Fruit fly (Drosophila melanogaster) whole organism, embryonic: Measurements from ENCODE around the gene CG5727.

Experiments used
- CG10431 ChIP-seq: fragments of 200-800 bp; sonication (Bioruptor generic); optimal IDR thresholded peaks from 3 replicates; lab custom pipeline; 2018; ENCODE audit warnings: missing biosample characterization, mild to moderate bottlenecking, missing genetic modification characterization
- CG12155 ChIP-seq: fragments of 200-800 bp; sonication (Bioruptor generic); optimal IDR thresholded peaks from 3 replicates; lab custom pipeline; 2016; ENCODE audit warnings: missing biosample characterization, missing genetic modification characterization
- CG13775 ChIP-seq: fragments of 200-800 bp; sonication (Bioruptor generic); optimal IDR thresholded peaks from 3 replicates; lab custom pipeline; 2017; ENCODE audit warnings: missing biosample characterization, mild to moderate bottlenecking, missing genetic modification characterization
- CG15514 ChIP-seq: fragments of 200-800 bp; sonication (Bioruptor generic); optimal IDR thresholded peaks from 3 replicates; lab custom pipeline; 2017; ENCODE audit warnings: missing biosample characterization, missing genetic modification characterization, mild to moderate bottlenecking, moderate library complexity, missing genetic modification reagents
- CG1603 ChIP-seq: fragments of 200-800 bp; sonication (Bioruptor generic); optimal IDR thresholded peaks from 2 replicates; lab custom pipeline; 2019; ENCODE audit warnings: missing biosample characterization, mild to moderate bottlenecking, missing genetic modification characterization, moderate library complexity
- CG16813 ChIP-seq: fragments of 200-800 bp; sonication (Bioruptor generic); IDR thresholded peaks from 3 replicates; pipeline ENCODE4 v1.3.6; 2022; ENCODE audit warnings: missing biosample characterization, missing genetic modification characterization; ENCODE audit not compliant: partially characterized antibody
- CG17359 ChIP-seq: fragments of 200-800 bp; sonication (Bioruptor generic); optimal IDR thresholded peaks from 3 replicates; lab custom pipeline; 2018; ENCODE audit warnings: missing biosample characterization, mild to moderate bottlenecking, missing genetic modification characterization, moderate library complexity
- CG18262 ChIP-seq: fragments of 200-800 bp; optimal IDR thresholded peaks from 3 replicates; lab custom pipeline; 2019; ENCODE audit warnings: missing biosample characterization, mild to moderate bottlenecking, missing genetic modification characterization, moderate library complexity
- CG18619 ChIP-seq: fragments of 200-800 bp; sonication (Bioruptor generic); optimal IDR thresholded peaks from 3 replicates; lab custom pipeline; 2017; ENCODE audit warnings: missing biosample characterization, mild to moderate bottlenecking, missing genetic modification characterization
- CG18764 ChIP-seq: fragments of 200-800 bp; sonication (Bioruptor generic); optimal IDR thresholded peaks from 3 replicates; lab custom pipeline; 2016; ENCODE audit warnings: missing biosample characterization, missing genetic modification characterization
- CG2120 ChIP-seq: fragments of 200-800 bp; sonication (Bioruptor generic); optimal IDR thresholded peaks from 3 replicates; lab custom pipeline; 2016; ENCODE audit warnings: missing biosample characterization, missing genetic modification characterization
- CG2875 ChIP-seq: fragments of 200-800 bp; sonication (Bioruptor generic); optimal IDR thresholded peaks from 2 replicates; lab custom pipeline; 2017; ENCODE audit warnings: missing biosample characterization, mild to moderate bottlenecking, missing genetic modification characterization, missing genetic modification reagents
- CG3281 ChIP-seq: fragments of 200-800 bp; sonication (Bioruptor generic); optimal IDR thresholded peaks from 3 replicates; lab custom pipeline; 2017; ENCODE audit warnings: missing biosample characterization, mild to moderate bottlenecking, missing genetic modification characterization
- CG42726 ChIP-seq: fragments of 200-800 bp; sonication (Bioruptor generic); IDR thresholded peaks from 2 replicates; pipeline ENCODE4 v1.3.6; 2022; ENCODE audit warnings: missing biosample characterization, missing genetic modification characterization; ENCODE audit not compliant: partially characterized antibody
- CG4424 ChIP-seq: fragments of 200-800 bp; sonication (Bioruptor generic); optimal IDR thresholded peaks from 3 replicates; lab custom pipeline; 2016; ENCODE audit warnings: missing biosample characterization, missing genetic modification characterization
- CG4820 ChIP-seq: fragments of 200-800 bp; sonication (Bioruptor generic); optimal IDR thresholded peaks from 3 replicates; lab custom pipeline; 2016; ENCODE audit warnings: missing biosample characterization, missing genetic modification characterization
- CG6854 ChIP-seq: fragments of 200-800 bp; sonication (Bioruptor generic); optimal IDR thresholded peaks from 3 replicates; lab custom pipeline; 2017; ENCODE audit warnings: missing biosample characterization, mild to moderate bottlenecking, missing genetic modification characterization
- CG7786 ChIP-seq: fragments of 200-800 bp; sonication (Bioruptor generic); optimal IDR thresholded peaks from 2 replicates; lab custom pipeline; 2016; ENCODE audit warnings: missing biosample characterization, missing genetic modification characterization
- Chrac-16 ChIP-seq: fragments of 200-800 bp; sonication (Bioruptor generic); optimal IDR thresholded peaks from 3 replicates; lab custom pipeline; 2016; ENCODE audit warnings: missing biosample characterization, missing genetic modification characterization
- D19B ChIP-seq: fragments of 200-800 bp; sonication (Bioruptor generic); optimal IDR thresholded peaks from 2 replicates; lab custom pipeline; 2017; ENCODE audit warnings: missing biosample characterization, mild to moderate bottlenecking, missing genetic modification characterization
- Ets65A ChIP-seq: fragments of 200-800 bp; sonication (Bioruptor generic); peaks from one replicate; lab custom pipeline; 2016; ENCODE audit warnings: missing biosample characterization, missing genetic modification characterization
- Fer3 ChIP-seq: fragments of 200-800 bp; sonication (Bioruptor generic); optimal IDR thresholded peaks from 2 replicates; lab custom pipeline; 2018; ENCODE audit warnings: missing biosample characterization, mild to moderate bottlenecking, missing genetic modification characterization, moderate library complexity
- HLH4C ChIP-seq: fragments of 200-800 bp; sonication (Bioruptor generic); IDR thresholded peaks from 3 replicates; pipeline ENCODE4 v1.3.6; 2022; ENCODE audit warnings: missing biosample characterization, missing genetic modification characterization; ENCODE audit not compliant: partially characterized antibody
- Hsf ChIP-seq: fragments of 200-800 bp; sonication (Bioruptor generic); optimal IDR thresholded peaks from 3 replicates; lab custom pipeline; 2016; ENCODE audit warnings: missing biosample characterization, missing genetic modification characterization
- Oaz ChIP-seq: fragments of 200-800 bp; sonication (Bioruptor generic); IDR thresholded peaks from 2 replicates; pipeline ENCODE4 v1.3.6; 2022; ENCODE audit warnings: missing biosample characterization, missing genetic modification characterization
- Rfx ChIP-seq: fragments of 200-800 bp; sonication (Bioruptor generic); IDR thresholded peaks from 2 replicates; pipeline ENCODE4 v1.3.6; 2022; ENCODE audit warnings: missing biosample characterization, missing genetic modification characterization
- Scr ChIP-seq: fragments of 200-800 bp; sonication (Bioruptor generic); IDR thresholded peaks from 2 replicates; pipeline ENCODE4 v1.3.6; 2022; ENCODE audit warnings: missing biosample characterization, missing genetic modification characterization; ENCODE audit not compliant: partially characterized antibody
- Sry-δ ChIP-seq: fragments of 200-800 bp; sonication (Bioruptor generic); optimal IDR thresholded peaks from 2 replicates; lab custom pipeline; 2016; ENCODE audit warnings: missing biosample characterization, missing genetic modification characterization
- Xbp1 ChIP-seq: fragments of 200-800 bp; sonication (Bioruptor generic); optimal IDR thresholded peaks from 3 replicates; lab custom pipeline; 2016; ENCODE audit warnings: missing biosample characterization, mild to moderate bottlenecking, missing genetic modification characterization
- amos ChIP-seq: fragments of 200-800 bp; sonication (Bioruptor generic); IDR thresholded peaks from 2 replicates; pipeline ENCODE4 v1.3.6; 2022; ENCODE audit warnings: missing biosample characterization, missing genetic modification characterization; ENCODE audit not compliant: partially characterized antibody
- ase ChIP-seq: fragments of 200-800 bp; sonication (Bioruptor generic); IDR thresholded peaks from 3 replicates; pipeline ENCODE4 v1.3.6; 2022; ENCODE audit warnings: missing biosample characterization, missing genetic modification characterization
- cg ChIP-seq: fragments of 200-800 bp; sonication (Bioruptor generic); optimal IDR thresholded peaks from 3 replicates; lab custom pipeline; 2019; ENCODE audit warnings: missing biosample characterization, mild to moderate bottlenecking, missing genetic modification characterization, moderate library complexity
- crol ChIP-seq: fragments of 200-800 bp; sonication (Bioruptor generic); IDR thresholded peaks from 2 replicates; pipeline ENCODE4 v1.3.6; 2022; ENCODE audit warnings: missing biosample characterization, missing genetic modification characterization
- danr ChIP-seq: fragments of 200-800 bp; sonication (Bioruptor generic); IDR thresholded peaks from 2 replicates; pipeline ENCODE4 v1.3.6; 2022; ENCODE audit warnings: missing biosample characterization, missing genetic modification characterization
- dysf ChIP-seq: fragments of 200-800 bp; sonication (Bioruptor generic); IDR thresholded peaks from 3 replicates; pipeline ENCODE4 v1.3.6; 2022; ENCODE audit warnings: missing biosample characterization, missing genetic modification characterization
- hth ChIP-seq: fragments of >200 bp; optimal IDR thresholded peaks from 2 replicates; lab custom pipeline; 2017; ENCODE audit warnings: inconsistent platforms
- insv ChIP-seq, 2 experiments: fragments of 200-800 bp; sonication (Bioruptor generic); optimal IDR thresholded peaks; 3 replicates each; lab custom pipeline; 2016 to 2018; ENCODE audit warnings: missing biosample characterization in 2 of 2, missing genetic modification characterization in 2 of 2
- knrl ChIP-seq: fragments of 200-800 bp; sonication (Bioruptor generic); IDR thresholded peaks from 3 replicates; pipeline ENCODE4 v1.3.6; 2022; ENCODE audit warnings: missing biosample characterization, missing genetic modification characterization; ENCODE audit not compliant: partially characterized antibody
- pfk ChIP-seq: fragments of 200-800 bp; sonication (Bioruptor generic); optimal IDR thresholded peaks from 2 replicates; lab custom pipeline; 2018; ENCODE audit warnings: missing biosample characterization, mild to moderate bottlenecking, missing genetic modification characterization, moderate library complexity
- prd ChIP-seq, 3 experiments: fragments of >200 bp in 2 of 3; fragments of 200-800 bp in 1 of 3; sonication (Bioruptor generic) in 1 of 3; optimal IDR thresholded peaks in 2 of 3; IDR thresholded peaks in 1 of 3; 2 replicates in 2 of 3; 3 replicates in 1 of 3; pipeline versions ENCODE4 v1.3.6 to Lab custom; 2017 to 2022; ENCODE audit warnings: missing biosample characterization in 1 of 3, missing genetic modification characterization in 1 of 3
- ranshi ChIP-seq: fragments of 200-800 bp; sonication (Bioruptor generic); IDR thresholded peaks from 2 replicates; pipeline ENCODE4 v1.3.6; 2022; ENCODE audit warnings: missing biosample characterization, missing genetic modification characterization
- rib ChIP-seq: fragments of 200-800 bp; sonication (Bioruptor generic); IDR thresholded peaks from 2 replicates; pipeline ENCODE4 v1.3.6; 2022; ENCODE audit warnings: missing biosample characterization, missing genetic modification characterization
- row ChIP-seq: fragments of 200-800 bp; sonication (Bioruptor generic); IDR thresholded peaks from 3 replicates; pipeline ENCODE4 v1.3.6; 2022; ENCODE audit warnings: missing biosample characterization, missing genetic modification characterization
- shn ChIP-seq: fragments of 200-800 bp; sonication (Bioruptor generic); optimal IDR thresholded peaks from 3 replicates; lab custom pipeline; 2016; ENCODE audit warnings: missing biosample characterization, missing genetic modification characterization
- sima ChIP-seq: fragments of 200-800 bp; sonication (Bioruptor generic); optimal IDR thresholded peaks from 2 replicates; lab custom pipeline; 2016; ENCODE audit warnings: missing biosample characterization, missing genetic modification characterization
- stwl ChIP-seq: fragments of 200-800 bp; sonication (Bioruptor generic); optimal IDR thresholded peaks from 3 replicates; lab custom pipeline; 2018; ENCODE audit warnings: missing biosample characterization, mild to moderate bottlenecking, missing genetic modification characterization, moderate library complexity
- tap ChIP-seq: fragments of 200-800 bp; optimal IDR thresholded peaks from 3 replicates; lab custom pipeline; 2019; ENCODE audit warnings: missing biosample characterization, mild to moderate bottlenecking, missing genetic modification characterization, moderate library complexity
- tin ChIP-seq: fragments of 200-800 bp; sonication (Bioruptor generic); optimal IDR thresholded peaks from 3 replicates; lab custom pipeline; 2016; ENCODE audit warnings: missing biosample characterization, missing genetic modification characterization

The CG5727 gene

dm6 chr2L:10230455-10230854, 20.0 kb upstream of the CG5727 start (continued):
- TF ChIP-seq stwl (tag; lab: Kevin White, UChicago): peak; percentile 11
- TF ChIP-seq HLH4C (GFP tag; lab: Robert Waterston, UW): peak; percentile 47; the same call in 1 of the 3 replicates
- TF ChIP-seq CG3281 (GFP tag; lab: Kevin White, UChicago): no peak
- TF ChIP-seq rib (GFP tag; lab: Robert Waterston, UW): no peak
- peak; percentile 7 for TF ChIP-seq CG1603
- no peak for TF ChIP-seq ase
- no peak for TF ChIP-seq CG7786 (GFP tag; lab: Kevin White, UChicago)
- peak; percentile 36; the same call in 2 of the 3 replicates for TF ChIP-seq row
- no peak for TF ChIP-seq CG12155
- TF ChIP-seq CG17359 (tag; lab: Kevin White, UChicago): no peak

dm6 chr2L:10226724-10227407, 16.4 kb upstream of the CG5727 start, which contains the start of gene CG5708:
Gene CG5708 (minus strand): TSS chr2L:10226808.
- TF ChIP-seq ranshi (GFP tag; lab: Robert Waterston, UW) (no peak), insv (GFP tag; optimal IDR thresholded peaks at IDR 0.05; lab: Kevin White, UChicago) (no peak), shn (no peak), Sry-δ (peak; percentile 36), CG15514 (GFP tag; lab: Kevin White, UChicago) (peak; percentile 30), knrl (GFP tag; lab: Robert Waterston, UW) (peak; percentile 50; the same call in 2 of the 3 replicates), CG4424 (GFP tag; lab: Kevin White, UChicago) (peak; percentile 6), danr (no peak), Hsf (GFP tag; lab: Kevin White, UChicago) (peak; percentile 1), tin (GFP tag; lab: Kevin White, UChicago) (no peak), CG13775 (GFP tag; lab: Kevin White, UChicago) (peak; percentile 17), dysf (GFP tag; lab: Robert Waterston, UW) (no peak), CG16813 (GFP tag; lab: Robert Waterston, UW) (peak; percentile 58), prd (optimal IDR thresholded peaks at IDR 0.05; lab: Kevin White, UChicago) (no peak), prd (GFP tag; IDR thresholded peaks at IDR 0.05; lab: Robert Waterston, UW) (0 out of 3 replicates have a peak, but pooled peaks have one; percentile 20), CG18764 (GFP tag; lab: Kevin White, UChicago) (no peak), tap (tag; lab: Kevin White, UChicago) (no peak), pfk (peak; percentile 86), D19B (no peak), sima (no peak), CG6854 (GFP tag; lab: Kevin White, UChicago) (no peak), Scr (GFP tag; lab: Robert Waterston, UW) (peak; percentile 59), Oaz (GFP tag; lab: Robert Waterston, UW) (no peak), CG18262 (peak; percentile 37), Fer3 (tag; lab: Kevin White, UChicago) (no peak), CG10431 (GFP tag; lab: Kevin White, UChicago) (no peak), row (peak; percentile 89), CG4820 (no peak), Chrac-16 (GFP tag; lab: Kevin White, UChicago) (no peak), amos (GFP tag; lab: Robert Waterston, UW) (peak; percentile 68; the same call in 1 of the 2 replicates), Rfx (GFP tag; lab: Robert Waterston, UW) (peak; percentile 45; the same call in 1 of the 2 replicates), Ets65A (GFP tag; lab: Kevin White, UChicago) (peak; percentile 13), CG18619 (GFP tag; lab: Kevin White, UChicago) (no peak), CG2875 (GFP tag; lab: Kevin White, UChicago) (no peak), Xbp1 (peak; percentile 48), CG42726 (GFP tag; lab: Robert Waterston, UW) (peak; percentile 54; the same call in 1 of the 2 replicates), crol (GFP tag; lab: Robert Waterston, UW) (no peak), cg (GFP tag; lab: Kevin White, UChicago) (no peak), CG2120 (GFP tag; lab: Kevin White, UChicago) (peak; percentile 37), hth (lab: Kevin White, UChicago) (no peak)
